Worm (Caenorhabditis elegans) whole organism, L4 larva: Measurements from ENCODE around the gene sra-27.

Source experiments
- Y75B8A.6 ChIP-seq: fragments of 200-800 bp; sonication (Bioruptor generic); IDR thresholded peaks from 2 replicates; pipeline ENCODE4 v1.3.6; 2022; ENCODE audit warnings: missing genetic modification reagents, missing genetic modification characterization, missing compliant biosample characterization
- ceh-32 ChIP-seq: sonication (generic microtip); optimal IDR thresholded peaks from 2 replicates; lab custom pipeline; 2016; ENCODE audit warnings: mild to moderate bottlenecking, missing genetic modification characterization, missing compliant biosample characterization; ENCODE audit not compliant: poor library complexity
- ces-1 ChIP-seq: fragments of 150-350 bp; sonication (generic microtip); optimal IDR thresholded peaks from 4 replicates; lab custom pipeline; 2014; ENCODE audit warnings: missing biosample characterization, missing genetic modification reagents, missing genetic modification characterization
- fkh-10 ChIP-seq: fragments of 150-350 bp; optimal IDR thresholded peaks from 2 replicates; lab custom pipeline; 2014; ENCODE audit warnings: missing biosample characterization, missing genetic modification reagents, missing genetic modification characterization
- lin-15B ChIP-seq: fragments of 150-350 bp; sonication (generic microtip); optimal IDR thresholded peaks from 3 replicates; lab custom pipeline; 2014; ENCODE audit warnings: missing biosample characterization, missing genetic modification characterization
- mdl-1 ChIP-seq, 2 experiments: fragments of 150-350 bp in 1 of 2; sonication (generic microtip) in 1 of 2; optimal IDR thresholded peaks; 2 replicates each; lab custom pipeline; 2014 to 2017; ENCODE audit warnings: missing biosample characterization in 2 of 2, missing genetic modification characterization in 2 of 2
- mes-2 ChIP-seq: sonication (generic microtip); optimal IDR thresholded peaks from 2 replicates; lab custom pipeline; 2016; ENCODE audit warnings: missing genotype, mild to moderate bottlenecking, missing genetic modification characterization, missing compliant biosample characterization; ENCODE audit not compliant: poor library complexity, severe bottlenecking
- zfp-2 ChIP-seq: sonication (generic microtip); optimal IDR thresholded peaks from 2 replicates; lab custom pipeline; 2016; ENCODE audit warnings: mild to moderate bottlenecking, missing genetic modification characterization, missing compliant biosample characterization

DNA sequence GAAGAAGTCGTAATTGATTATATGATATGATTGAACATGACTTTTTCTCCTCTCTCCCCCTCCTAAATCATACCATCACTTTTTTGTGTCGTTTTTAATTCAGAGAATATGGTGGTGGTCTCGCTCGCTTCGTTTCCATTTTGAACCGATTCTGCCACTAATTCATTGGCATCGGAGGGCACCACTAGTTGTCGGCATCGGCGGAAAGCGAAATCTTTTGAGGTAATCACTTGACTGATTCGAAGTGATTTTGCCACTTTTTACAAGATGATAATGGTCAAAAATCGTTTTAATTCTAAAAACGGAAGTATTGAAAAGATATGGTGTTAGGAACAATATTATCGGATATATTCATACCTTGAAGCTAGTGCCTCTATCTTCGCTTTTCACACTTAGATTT, 48.0 kb downstream of the sra-27 start, which contains the start of gene klf-3:
- no peak for TF ChIP-seq ceh-32 (tag; lab: Kevin White, UChicago)
- TF ChIP-seq zfp-2 (tag; lab: Kevin White, UChicago): no peak
- TF ChIP-seq fkh-10: no peak
- TF ChIP-seq lin-15B: no peak
- no peak for TF ChIP-seq mes-2
- TF ChIP-seq ces-1 (GFP tag; lab: Kevin White, UChicago): no peak
- TF ChIP-seq Y75B8A.6: no peak
- TF ChIP-seq mdl-1 (tag; optimal IDR thresholded peaks at IDR 0.05; lab: Kevin White, UChicago): no peak
